Worm (Caenorhabditis elegans) whole organism, young adult: ENCODE results near the gene Y59A8B.8.
"Not testable (repeated sequence)": the region's sequence is repeated elsewhere in the genome, so short reads cannot be mapped to it uniquely, and the experiment has no call there.

Experiments
- B0019.2 ChIP-seq: fragments of 200-800 bp; sonication (Bioruptor generic); conservative IDR thresholded peaks from 2 replicates; pipeline ENCODE4 v1.3.6; 2022; ENCODE audit warnings: missing genetic modification reagents, missing genetic modification characterization, missing compliant biosample characterization
- C06A6.2 ChIP-seq: fragments of 200-800 bp; sonication (Bioruptor generic); conservative IDR thresholded peaks from 2 replicates; pipeline ENCODE4 v1.3.6; 2022; ENCODE audit warnings: missing genetic modification characterization, missing compliant biosample characterization
- C17E4.6 ChIP-seq: fragments of 200-800 bp; sonication (Bioruptor generic); IDR thresholded peaks from 2 replicates; pipeline ENCODE4 v1.3.6; 2022; ENCODE audit warnings: missing genetic modification reagents, missing genetic modification characterization, missing compliant biosample characterization
- F52B5.7 ChIP-seq: sonication (generic microtip); optimal IDR thresholded peaks from 2 replicates; lab custom pipeline; 2016; ENCODE audit warnings: mild to moderate bottlenecking, missing genetic modification characterization, missing compliant biosample characterization
- T07F8.4 ChIP-seq: sonication (generic microtip); optimal IDR thresholded peaks from 2 replicates; lab custom pipeline; 2016; ENCODE audit warnings: mild to moderate bottlenecking, missing genetic modification characterization, moderate library complexity, missing compliant biosample characterization
- Y53F4B.3 ChIP-seq: fragments of 200-800 bp; sonication (Bioruptor generic); IDR thresholded peaks from 2 replicates; pipeline ENCODE4 v1.3.6; 2022; ENCODE audit warnings: missing genetic modification reagents, missing genetic modification characterization, missing compliant biosample characterization
- Y56A3A.18 ChIP-seq: fragments of 200-800 bp; sonication (Bioruptor generic); IDR thresholded peaks from 2 replicates; pipeline ENCODE4 v1.3.6; 2022; ENCODE audit warnings: missing genetic modification reagents, missing genetic modification characterization, missing compliant biosample characterization
- Y67H2A.10 ChIP-seq: fragments of 200-800 bp; sonication (Bioruptor generic); conservative IDR thresholded peaks from 2 replicates; pipeline ENCODE4 v1.3.6; 2022; ENCODE audit warnings: missing genetic modification reagents, missing genetic modification characterization, missing compliant biosample characterization
- akir-1 ChIP-seq: fragments of 200-800 bp; sonication (Bioruptor generic); optimal IDR thresholded peaks from 2 replicates; lab custom pipeline; 2018; ENCODE audit warnings: mild to moderate bottlenecking, missing genetic modification characterization, moderate library complexity, missing compliant biosample characterization
- atf-7 ChIP-seq: sonication (generic microtip); optimal IDR thresholded peaks from 2 replicates; lab custom pipeline; 2017; ENCODE audit warnings: mild to moderate bottlenecking, missing genetic modification characterization, missing compliant biosample characterization
- attf-6 ChIP-seq: fragments of 200-800 bp; sonication (Bioruptor generic); IDR thresholded peaks from 2 replicates; pipeline ENCODE4 v1.3.6; 2022; ENCODE audit warnings: missing genetic modification reagents, missing genetic modification characterization, missing compliant biosample characterization
- bed-1 ChIP-seq: fragments of 200-800 bp; sonication (Bioruptor generic); IDR thresholded peaks from 2 replicates; pipeline ENCODE4 v1.3.6; 2022; ENCODE audit warnings: missing genetic modification reagents, missing genetic modification characterization, missing compliant biosample characterization
- ceh-100 ChIP-seq: fragments of 200-800 bp; sonication (Bioruptor generic); IDR thresholded peaks from 2 replicates; pipeline ENCODE4 v1.3.6; 2022; ENCODE audit warnings: missing genetic modification reagents, missing genetic modification characterization, missing compliant biosample characterization
- chd-7 ChIP-seq: sonication (generic microtip); optimal IDR thresholded peaks from 2 replicates; lab custom pipeline; 2016; ENCODE audit warnings: mild to moderate bottlenecking, missing genetic modification characterization, moderate library complexity, missing compliant biosample characterization
- die-1 ChIP-seq: sonication (generic microtip); optimal IDR thresholded peaks from 2 replicates; lab custom pipeline; 2016; ENCODE audit warnings: missing genotype, mild to moderate bottlenecking, missing genetic modification characterization, missing compliant biosample characterization
- dpff-1 ChIP-seq: sonication (generic microtip); optimal IDR thresholded peaks from 2 replicates; lab custom pipeline; 2017; ENCODE audit warnings: mild to moderate bottlenecking, missing genetic modification characterization, missing compliant biosample characterization
- egl-18 ChIP-seq: fragments of 200-800 bp; sonication (Bioruptor generic); IDR thresholded peaks from 2 replicates; pipeline ENCODE4 v1.3.6; 2022; ENCODE audit warnings: missing genetic modification reagents, missing genetic modification characterization, missing compliant biosample characterization
- ekl-4 ChIP-seq: fragments of 200-800 bp; sonication (Bioruptor generic); IDR thresholded peaks from 2 replicates; pipeline ENCODE4 v1.3.6; 2022; ENCODE audit warnings: missing genetic modification reagents, missing genetic modification characterization, missing compliant biosample characterization
- gei-17 ChIP-seq: fragments of 200-800 bp; sonication (Bioruptor generic); optimal IDR thresholded peaks from 2 replicates; lab custom pipeline; 2018; ENCODE audit warnings: mild to moderate bottlenecking, missing genetic modification characterization, missing compliant biosample characterization
- him-1 ChIP-seq: sonication (generic microtip); optimal IDR thresholded peaks from 2 replicates; lab custom pipeline; 2016; ENCODE audit warnings: missing genotype, missing genetic modification reagents, missing genetic modification characterization, missing compliant biosample characterization
- hlh-12 ChIP-seq: sonication (generic microtip); optimal IDR thresholded peaks from 2 replicates; lab custom pipeline; 2016; ENCODE audit warnings: missing genetic modification characterization, missing compliant biosample characterization
- hmg-1.2 ChIP-seq: fragments of 200-800 bp; sonication (Bioruptor generic); IDR thresholded peaks from 2 replicates; pipeline ENCODE4 v1.3.6; 2022; ENCODE audit warnings: missing genetic modification reagents, missing genetic modification characterization, missing compliant biosample characterization
- hmg-20 ChIP-seq: fragments of 200-800 bp; sonication (Bioruptor generic); IDR thresholded peaks from 2 replicates; pipeline ENCODE4 v1.3.6; 2022; ENCODE audit warnings: missing genetic modification reagents, missing genetic modification characterization, missing compliant biosample characterization
- hrde-1 ChIP-seq: sonication (generic microtip); optimal IDR thresholded peaks from 2 replicates; lab custom pipeline; 2016; ENCODE audit warnings: missing genetic modification characterization, mild to moderate bottlenecking, missing compliant biosample characterization, moderate library complexity, missing genotype, missing genetic modification reagents, borderline replicate concordance
- lin-54 ChIP-seq: fragments of 200-800 bp; sonication (Bioruptor generic); optimal IDR thresholded peaks from 2 replicates; lab custom pipeline; 2018; ENCODE audit warnings: mild to moderate bottlenecking, missing genetic modification characterization, missing compliant biosample characterization
- mcd-1 ChIP-seq: fragments of 200-800 bp; sonication (Bioruptor generic); IDR thresholded peaks from 2 replicates; pipeline ENCODE4 v1.3.6; 2022; ENCODE audit warnings: missing genetic modification reagents, missing genetic modification characterization, missing compliant biosample characterization
- pbrm-1 ChIP-seq: fragments of 200-800 bp; sonication (Bioruptor generic); IDR thresholded peaks from 2 replicates; pipeline ENCODE4 v1.3.6; 2022; ENCODE audit warnings: missing genetic modification reagents, missing genetic modification characterization, missing compliant biosample characterization
- rpc-1 ChIP-seq, 2 experiments: fragments of 150-350 bp in 1 of 2; sonication (generic microtip) in 1 of 2; optimal IDR thresholded peaks; 2 replicates each; lab custom pipeline; 2014 to 2018; ENCODE audit warnings: missing biosample characterization in 1 of 2, missing genetic modification characterization in 1 of 2, missing genetic modification reagents in 1 of 2, missing genotype in 1 of 2
- sdz-38 ChIP-seq: sonication (generic microtip); optimal IDR thresholded peaks from 2 replicates; lab custom pipeline; 2016; ENCODE audit warnings: missing genotype, missing genetic modification characterization, missing compliant biosample characterization
- somi-1 ChIP-seq: fragments of 200-800 bp; sonication (Bioruptor generic); optimal IDR thresholded peaks from 2 replicates; lab custom pipeline; 2018; ENCODE audit warnings: mild to moderate bottlenecking, missing genetic modification characterization, missing compliant biosample characterization
- tbx-9 ChIP-seq: sonication (generic microtip); optimal IDR thresholded peaks from 2 replicates; lab custom pipeline; 2016; ENCODE audit warnings: borderline replicate concordance, missing genetic modification characterization, inconsistent platforms, missing compliant biosample characterization
- tlf-1 ChIP-seq: fragments of 200-800 bp; sonication (Bioruptor generic); optimal IDR thresholded peaks from 2 replicates; lab custom pipeline; 2018; ENCODE audit warnings: mild to moderate bottlenecking, missing genetic modification characterization, missing compliant biosample characterization
- zfh-2 ChIP-seq: fragments of 200-800 bp; sonication (Bioruptor generic); conservative IDR thresholded peaks from 2 replicates; pipeline ENCODE4 v1.3.6; 2022; ENCODE audit warnings: missing genetic modification reagents, missing genetic modification characterization, missing compliant biosample characterization
- zim-3 ChIP-seq: sonication (generic microtip); optimal IDR thresholded peaks from 2 replicates; lab custom pipeline; 2017; ENCODE audit warnings: mild to moderate bottlenecking, missing genetic modification characterization, moderate library complexity, missing compliant biosample characterization
- ztf-28 ChIP-seq: fragments of 200-800 bp; sonication (Bioruptor generic); IDR thresholded peaks from 2 replicates; pipeline ENCODE4 v1.3.6; 2022; ENCODE audit warnings: missing genetic modification reagents, missing genetic modification characterization, missing compliant biosample characterization
- ztf-3 ChIP-seq: fragments of 200-800 bp; sonication (Bioruptor generic); optimal IDR thresholded peaks from 2 replicates; lab custom pipeline; 2018; ENCODE audit warnings: mild to moderate bottlenecking, missing genetic modification characterization, missing compliant biosample characterization

The Y59A8B.8 gene

ce11 chrV:18079163-18079562, 13.1 kb upstream of the Y59A8B.8 start (continued):
- TF ChIP-seq C06A6.2 (no peak), lin-54 (GFP tag; lab: Kevin White, UChicago) (peak; percentile 42), mcd-1 (GFP tag; lab: Robert Waterston, UW) (peak; percentile 77), dpff-1 (tag; lab: Kevin White, UChicago) (no peak), sdz-38 (tag; lab: Kevin White, UChicago) (no peak), attf-6 (GFP tag; lab: Robert Waterston, UW) (no peak), gei-17 (no peak), hmg-20 (GFP tag; lab: Robert Waterston, UW) (no peak), Y53F4B.3 (GFP tag; lab: Robert Waterston, UW) (no peak), atf-7 (tag; lab: Kevin White, UChicago) (no peak), akir-1 (no peak), zfh-2 (GFP tag; lab: Robert Waterston, UW) (no peak), ceh-100 (GFP tag; lab: Robert Waterston, UW) (no peak), B0019.2 (GFP tag; lab: Robert Waterston, UW) (no peak), die-1 (tag; lab: Kevin White, UChicago) (no peak), F52B5.7 (tag; lab: Kevin White, UChicago) (no peak), Y67H2A.10 (GFP tag; lab: Robert Waterston, UW) (no peak), hlh-12 (tag; lab: Kevin White, UChicago) (no peak), C17E4.6 (GFP tag; lab: Robert Waterston, UW) (no peak), somi-1 (no peak), pbrm-1 (peak; percentile 58; the same call in 1 of the 2 replicates), tbx-9 (tag; lab: Kevin White, UChicago) (no peak), tlf-1 (GFP tag; lab: Kevin White, UChicago) (no peak), chd-7 (tag; lab: Kevin White, UChicago) (no peak), egl-18 (GFP tag; lab: Robert Waterston, UW) (no peak), zim-3 (tag; lab: Kevin White, UChicago) (no peak), ekl-4 (peak; percentile 45; the same call in 1 of the 2 replicates), him-1 (tag; lab: Kevin White, UChicago) (no peak), rpc-1 (optimal IDR thresholded peaks at IDR 0.05; lab: Kevin White, UChicago) (no peak), rpc-1 (tag; optimal IDR thresholded peaks at IDR 0.05; lab: Kevin White, UChicago) (no peak), ztf-3 (GFP tag; lab: Kevin White, UChicago) (no peak), bed-1 (GFP tag; lab: Robert Waterston, UW) (no peak), Y56A3A.18 (no peak)
- TF ChIP-seq, all 124 proteins: peak for 23

- TF ChIP-seq hmg-1.2 (GFP tag; lab: Robert Waterston, UW) (peak; percentile 25; the same call in 1 of the 2 replicates), mcd-1 (GFP tag; lab: Robert Waterston, UW) (peak; percentile 52; the same call in 1 of the 2 replicates)
Measured at ce11 chrV:18069195-18069594, 3.1 kb upstream of the Y59A8B.8 start.

ce11 chrV:18055297-18056019, 10.6 kb downstream of the Y59A8B.8 start, which contains the start of the genes Y59A8B.25 and ebp-3:
TSS of gene Y59A8B.25 (minus strand) at chrV:18055397.
TSS of gene ebp-3 (plus strand) at chrV:18055969.
- not testable (repeated sequence) for TF ChIP-seq hrde-1 (tag; lab: Kevin White, UChicago); ztf-28; T07F8.4 (tag; lab: Kevin White, UChicago)
